Fruit fly (Drosophila melanogaster) whole organism, prepupa: ENCODE measurements around the gene CG3246.

Experiments
- Blimp-1 ChIP-seq: fragments of 200-800 bp; sonication (Bioruptor generic); optimal IDR thresholded peaks from 3 replicates; lab custom pipeline; 2017; ENCODE audit warnings: missing biosample characterization, missing genetic modification characterization, mild to moderate bottlenecking, moderate library complexity, missing genetic modification reagents
- CG10631 ChIP-seq: fragments of 200-800 bp; sonication (Bioruptor generic); optimal IDR thresholded peaks from 2 replicates; lab custom pipeline; 2016; ENCODE audit warnings: missing biosample characterization, missing genetic modification characterization
- CG10669 ChIP-seq: fragments of 200-800 bp; sonication (Bioruptor generic); optimal IDR thresholded peaks from 3 replicates; lab custom pipeline; 2018; ENCODE audit warnings: missing biosample characterization, mild to moderate bottlenecking, missing genetic modification characterization, moderate library complexity
- CG11294 ChIP-seq: fragments of 200-800 bp; sonication (Bioruptor generic); IDR thresholded peaks from 2 replicates; pipeline ENCODE4 v1.3.6; 2022; ENCODE audit warnings: missing biosample characterization, missing genetic modification characterization
- CG11762 ChIP-seq: fragments of 200-800 bp; sonication (Bioruptor generic); optimal IDR thresholded peaks from 3 replicates; lab custom pipeline; 2016; ENCODE audit warnings: missing biosample characterization, missing genetic modification characterization; ENCODE audit not compliant: insufficient read depth
- CG15336 ChIP-seq: fragments of 200-800 bp; sonication (Bioruptor generic); IDR thresholded peaks from 2 replicates; pipeline ENCODE4 v1.3.6; 2022; ENCODE audit warnings: missing biosample characterization, missing genetic modification characterization
- CG1621 ChIP-seq: fragments of 200-800 bp; sonication (Bioruptor generic); optimal IDR thresholded peaks from 3 replicates; lab custom pipeline; 2018; ENCODE audit warnings: missing biosample characterization, mild to moderate bottlenecking, missing genetic modification characterization
- CG16779 ChIP-seq: fragments of 200-800 bp; sonication (Bioruptor generic); optimal IDR thresholded peaks from 3 replicates; lab custom pipeline; 2017; ENCODE audit warnings: missing biosample characterization, mild to moderate bottlenecking, missing genetic modification characterization
- CG3032 ChIP-seq: fragments of 200-800 bp; optimal IDR thresholded peaks from 2 replicates; lab custom pipeline; 2019; ENCODE audit warnings: missing biosample characterization, mild to moderate bottlenecking, missing genetic modification characterization, moderate library complexity
- CG31627 ChIP-seq: fragments of 200-800 bp; sonication (Bioruptor generic); optimal IDR thresholded peaks from 3 replicates; lab custom pipeline; 2016; ENCODE audit warnings: missing biosample characterization, missing genetic modification characterization
- CG32006 ChIP-seq: fragments of 200-800 bp; sonication (Bioruptor generic); optimal IDR thresholded peaks from 3 replicates; lab custom pipeline; 2017; ENCODE audit warnings: missing biosample characterization, mild to moderate bottlenecking, missing genetic modification characterization
- CG3919 ChIP-seq: fragments of 200-800 bp; sonication (Bioruptor generic); optimal IDR thresholded peaks from 3 replicates; lab custom pipeline; 2016; ENCODE audit warnings: missing biosample characterization, missing genetic modification characterization
- CG4318 ChIP-seq: fragments of 200-800 bp; sonication (Bioruptor generic); optimal IDR thresholded peaks from 3 replicates; lab custom pipeline; 2017; ENCODE audit warnings: missing biosample characterization, mild to moderate bottlenecking, missing genetic modification characterization
- CG6163 ChIP-seq: fragments of 200-800 bp; sonication (Bioruptor generic); IDR thresholded peaks from 3 replicates; pipeline ENCODE4 v1.3.6; 2022; ENCODE audit warnings: missing biosample characterization, missing genetic modification characterization
- CG6276 ChIP-seq: fragments of 200-800 bp; sonication (Bioruptor generic); optimal IDR thresholded peaks from 2 replicates; lab custom pipeline; 2017; ENCODE audit warnings: missing biosample characterization, mild to moderate bottlenecking, missing genetic modification characterization
- CG6792 ChIP-seq: fragments of 200-800 bp; sonication (Bioruptor generic); optimal IDR thresholded peaks from 3 replicates; lab custom pipeline; 2016; ENCODE audit warnings: missing biosample characterization, missing genetic modification characterization
- CG6808 ChIP-seq: fragments of 200-800 bp; sonication (Bioruptor generic); optimal IDR thresholded peaks from 3 replicates; lab custom pipeline; 2017; ENCODE audit warnings: missing biosample characterization, missing genetic modification characterization, mild to moderate bottlenecking, moderate library complexity, missing genetic modification reagents
- CG6854 ChIP-seq: fragments of 200-800 bp; sonication (Bioruptor generic); optimal IDR thresholded peaks from 2 replicates; lab custom pipeline; 2017; ENCODE audit warnings: missing biosample characterization, mild to moderate bottlenecking, missing genetic modification characterization
- CG7368 ChIP-seq: fragments of 200-800 bp; sonication (Bioruptor generic); optimal IDR thresholded peaks from 3 replicates; lab custom pipeline; 2016; ENCODE audit warnings: missing biosample characterization, missing genetic modification characterization
- CG8319 ChIP-seq: fragments of 200-800 bp; sonication (Bioruptor generic); optimal IDR thresholded peaks from 3 replicates; lab custom pipeline; 2016; ENCODE audit warnings: missing biosample characterization, missing genetic modification characterization
- CG8632 ChIP-seq: fragments of 200-800 bp; sonication (Bioruptor generic); optimal IDR thresholded peaks from 3 replicates; lab custom pipeline; 2016; ENCODE audit warnings: missing biosample characterization, missing genetic modification characterization
- CG9139 ChIP-seq: fragments of 200-800 bp; sonication (Bioruptor generic); optimal IDR thresholded peaks from 3 replicates; lab custom pipeline; 2017; ENCODE audit warnings: missing biosample characterization, mild to moderate bottlenecking, missing genetic modification characterization
- Eip75B ChIP-seq: fragments of 200-800 bp; sonication (Bioruptor generic); optimal IDR thresholded peaks from 3 replicates; lab custom pipeline; 2016; ENCODE audit warnings: missing biosample characterization, missing genetic modification characterization
- Eip78C ChIP-seq: fragments of 200-800 bp; sonication (Bioruptor generic); peaks from one replicate; lab custom pipeline; 2016; ENCODE audit warnings: missing biosample characterization, missing genetic modification characterization
- Eip93F ChIP-seq: fragments of 200-800 bp; sonication (Bioruptor generic); optimal IDR thresholded peaks from 2 replicates; lab custom pipeline; 2016; ENCODE audit warnings: missing biosample characterization, mild to moderate bottlenecking, missing genetic modification characterization
- Ets96B ChIP-seq: fragments of 200-800 bp; optimal IDR thresholded peaks from 2 replicates; lab custom pipeline; 2019; ENCODE audit warnings: missing biosample characterization, mild to moderate bottlenecking, missing genetic modification characterization, moderate library complexity
- Gug ChIP-seq: fragments of 200-800 bp; sonication (Bioruptor generic); IDR thresholded peaks from 2 replicates; pipeline ENCODE4 v1.3.6; 2022; ENCODE audit warnings: missing biosample characterization, missing genetic modification characterization
- Hr38 ChIP-seq: sonication (Bioruptor generic); optimal IDR thresholded peaks from 2 replicates; lab custom pipeline; 2016; ENCODE audit warnings: missing biosample characterization, missing genetic modification characterization
- Hr39 ChIP-seq: fragments of 200-800 bp; sonication (Bioruptor generic); optimal IDR thresholded peaks from 2 replicates; lab custom pipeline; 2016; ENCODE audit warnings: missing biosample characterization, missing genetic modification characterization
- Hr4 ChIP-seq: fragments of 200-800 bp; sonication (Bioruptor generic); optimal IDR thresholded peaks from 3 replicates; lab custom pipeline; 2016; ENCODE audit warnings: missing biosample characterization, missing genetic modification characterization
- Lpt ChIP-seq: fragments of 200-800 bp; sonication (Bioruptor generic); optimal IDR thresholded peaks from 3 replicates; lab custom pipeline; 2016; ENCODE audit warnings: missing biosample characterization, missing genetic modification characterization
- Met ChIP-seq: fragments of 200-800 bp; sonication (Bioruptor generic); optimal IDR thresholded peaks from 3 replicates; lab custom pipeline; 2016; ENCODE audit warnings: missing biosample characterization, missing genetic modification characterization
- OdsH ChIP-seq: fragments of 200-800 bp; sonication (Bioruptor generic); optimal IDR thresholded peaks from 3 replicates; lab custom pipeline; 2016; ENCODE audit warnings: missing biosample characterization, missing genetic modification characterization
- Smox ChIP-seq: fragments of 200-800 bp; sonication (Bioruptor generic); optimal IDR thresholded peaks from 3 replicates; lab custom pipeline; 2016; ENCODE audit warnings: missing biosample characterization, missing genetic modification characterization
- Sox102F ChIP-seq: fragments of 200-800 bp; sonication (Bioruptor generic); optimal IDR thresholded peaks from 2 replicates; lab custom pipeline; 2016; ENCODE audit warnings: missing biosample characterization, mild to moderate bottlenecking, missing genetic modification characterization
- Sox14 ChIP-seq: fragments of 200-800 bp; sonication (Bioruptor generic); optimal IDR thresholded peaks from 3 replicates; lab custom pipeline; 2016; ENCODE audit warnings: missing biosample characterization, missing genetic modification characterization
- Sox15 ChIP-seq: fragments of 200-800 bp; sonication (Bioruptor generic); optimal IDR thresholded peaks from 3 replicates; lab custom pipeline; 2016; ENCODE audit warnings: missing biosample characterization, missing genetic modification characterization
- achi ChIP-seq: fragments of 200-800 bp; sonication (Bioruptor generic); optimal IDR thresholded peaks from 3 replicates; lab custom pipeline; 2016; ENCODE audit warnings: missing biosample characterization, missing genetic modification characterization
- cyc ChIP-seq: fragments of 200-800 bp; sonication (Bioruptor generic); optimal IDR thresholded peaks from 3 replicates; lab custom pipeline; 2016; ENCODE audit warnings: missing biosample characterization, missing genetic modification characterization
- dac ChIP-seq: fragments of 200-800 bp; sonication (Bioruptor generic); optimal IDR thresholded peaks from 2 replicates; lab custom pipeline; 2017; ENCODE audit warnings: missing biosample characterization, mild to moderate bottlenecking, missing genetic modification characterization
- dsx ChIP-seq: fragments of 200-800 bp; optimal IDR thresholded peaks from 3 replicates; lab custom pipeline; 2019; ENCODE audit warnings: missing biosample characterization, mild to moderate bottlenecking, missing genetic modification characterization, moderate library complexity; ENCODE audit not compliant: poor library complexity, severe bottlenecking
- eg ChIP-seq: fragments of 200-800 bp; sonication (Bioruptor generic); IDR thresholded peaks from 3 replicates; pipeline ENCODE4 v1.3.6; 2022; ENCODE audit warnings: missing biosample characterization, missing genetic modification characterization
- esn ChIP-seq: fragments of 200-800 bp; sonication (Bioruptor generic); optimal IDR thresholded peaks from 2 replicates; lab custom pipeline; 2016; ENCODE audit warnings: missing biosample characterization, mild to moderate bottlenecking, missing genetic modification characterization, moderate library complexity
- fd59A ChIP-seq: fragments of 200-800 bp; sonication (Bioruptor generic); optimal IDR thresholded peaks from 2 replicates; lab custom pipeline; 2017; ENCODE audit warnings: missing biosample characterization, mild to moderate bottlenecking, missing genetic modification characterization, missing genetic modification reagents
- fd85E ChIP-seq: fragments of 200-800 bp; sonication (Bioruptor generic); optimal IDR thresholded peaks from 3 replicates; lab custom pipeline; 2016; ENCODE audit warnings: missing biosample characterization, missing genetic modification characterization
- fkh ChIP-seq: fragments of 200-800 bp; sonication (Bioruptor generic); optimal IDR thresholded peaks from 3 replicates; lab custom pipeline; 2017; ENCODE audit warnings: missing biosample characterization, mild to moderate bottlenecking, missing genetic modification characterization, moderate library complexity
- lz ChIP-seq: fragments of 200-800 bp; sonication (Bioruptor generic); optimal IDR thresholded peaks from 3 replicates; lab custom pipeline; 2016; ENCODE audit warnings: missing biosample characterization, missing genetic modification characterization
- pdm3 ChIP-seq: fragments of 200-800 bp; sonication (Bioruptor generic); optimal IDR thresholded peaks from 3 replicates; lab custom pipeline; 2016; ENCODE audit warnings: missing biosample characterization, missing genetic modification characterization
- salr ChIP-seq, 2 experiments: fragments of 200-800 bp; sonication (Bioruptor generic); optimal IDR thresholded peaks; 3 replicates each; lab custom pipeline; 2016 to 2018; ENCODE audit warnings: missing biosample characterization in 2 of 2, missing genetic modification characterization in 2 of 2, mild to moderate bottlenecking in 1 of 2
- ss ChIP-seq, 2 experiments: fragments of 200-800 bp; sonication (Bioruptor generic); optimal IDR thresholded peaks; 2 replicates in 1 of 2; 3 replicates in 1 of 2; lab custom pipeline; 2017 to 2018; ENCODE audit warnings: mild to moderate bottlenecking in 2 of 2, missing biosample characterization in 2 of 2, missing genetic modification characterization in 2 of 2, moderate library complexity in 1 of 2
- svp ChIP-seq: fragments of 200-800 bp; sonication (Bioruptor generic); peaks from one replicate; lab custom pipeline; 2016; ENCODE audit warnings: missing biosample characterization, missing genetic modification characterization
- topi ChIP-seq: fragments of 200-800 bp; sonication (Bioruptor generic); optimal IDR thresholded peaks from 3 replicates; lab custom pipeline; 2016; ENCODE audit warnings: missing biosample characterization, missing genetic modification characterization
- vri ChIP-seq: fragments of 200-800 bp; sonication (Bioruptor generic); optimal IDR thresholded peaks from 3 replicates; lab custom pipeline; 2016; ENCODE audit warnings: missing biosample characterization, mild to moderate bottlenecking, missing genetic modification characterization

The CG3246 gene

DNA sequence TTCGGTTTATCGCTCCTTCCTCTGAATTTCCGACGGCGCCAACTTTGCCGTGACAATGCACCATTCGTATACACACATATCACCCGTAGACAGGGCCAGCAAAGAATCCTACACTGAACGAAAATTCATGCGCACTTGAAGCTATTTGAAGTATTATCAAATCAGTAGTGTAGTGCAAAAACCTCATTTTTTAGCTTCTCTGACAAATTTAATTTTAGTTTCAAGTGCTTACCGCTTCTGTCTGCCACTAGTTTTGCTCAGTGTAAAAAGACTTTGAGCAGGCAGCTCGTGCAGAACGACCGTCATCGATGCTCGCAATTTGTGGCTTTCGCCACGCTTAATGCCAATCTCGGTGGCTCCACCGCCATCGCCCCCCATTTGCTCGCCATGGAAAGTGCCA, 17.0 kb downstream of the CG3246 start:
- peak; percentile 71 for TF ChIP-seq dac (GFP tag; lab: Kevin White, UChicago)
- no peak for TF ChIP-seq CG6276 (GFP tag; lab: Kevin White, UChicago)
- peak; percentile 90 for TF ChIP-seq Eip78C
- TF ChIP-seq svp: no peak
- TF ChIP-seq lz: peak; percentile 66
- peak; percentile 68 for TF ChIP-seq CG11762 (GFP tag; lab: Kevin White, UChicago)
- peak; percentile 59 for TF ChIP-seq CG11294 (GFP tag; lab: Robert Waterston, UW)
- TF ChIP-seq Lpt: peak; percentile 76
- peak; percentile 73 for TF ChIP-seq Gug (GFP tag; lab: Robert Waterston, UW)
- TF ChIP-seq Eip75B (GFP tag; lab: Kevin White, UChicago): no peak
- peak; percentile 87 for TF ChIP-seq CG15336
- TF ChIP-seq Smox (GFP tag; lab: Kevin White, UChicago): no peak
- TF ChIP-seq CG6808 (GFP tag; lab: Kevin White, UChicago): no peak
- TF ChIP-seq Sox102F (GFP tag; lab: Kevin White, UChicago): no peak
- TF ChIP-seq ss (GFP tag; optimal IDR thresholded peaks at IDR 0.05; lab: Kevin White, UChicago): no peak
- TF ChIP-seq CG3919 (GFP tag; lab: Kevin White, UChicago): peak; percentile 84
- TF ChIP-seq fd59A (GFP tag; lab: Kevin White, UChicago): peak; percentile 58
- TF ChIP-seq CG10669 (GFP tag; lab: Kevin White, UChicago): no peak
- no peak for TF ChIP-seq Blimp-1
- no peak for TF ChIP-seq fkh (GFP tag; lab: Kevin White, UChicago)
- peak; percentile 74 for TF ChIP-seq CG1621
- peak; percentile 65 for TF ChIP-seq Met
- peak; percentile 72 for TF ChIP-seq CG31627 (GFP tag; lab: Kevin White, UChicago)
- peak; percentile 62 for TF ChIP-seq topi (GFP tag; lab: Kevin White, UChicago)
- TF ChIP-seq Eip93F (GFP tag; lab: Kevin White, UChicago): no peak
- TF ChIP-seq CG4318: no peak
- TF ChIP-seq CG8632 (GFP tag; lab: Kevin White, UChicago): no peak
- no peak for TF ChIP-seq CG10631
- TF ChIP-seq CG9139 (GFP tag; lab: Kevin White, UChicago): no peak
- TF ChIP-seq Ets96B (tag; lab: Kevin White, UChicago): peak; percentile 71
- peak; percentile 44 for TF ChIP-seq CG16779
- peak; percentile 72 for TF ChIP-seq cyc (GFP tag; lab: Kevin White, UChicago)
- TF ChIP-seq dsx: no peak
- TF ChIP-seq eg: peak; percentile 85
- peak; percentile 77 for TF ChIP-seq Sox14 (GFP tag; lab: Kevin White, UChicago)
- peak; percentile 46 for TF ChIP-seq Sox15 (GFP tag; lab: Kevin White, UChicago)
- TF ChIP-seq Hr4 (GFP tag; lab: Kevin White, UChicago): no peak
- peak; percentile 55 for TF ChIP-seq CG6792
- peak; percentile 64 for TF ChIP-seq CG3032 (tag; lab: Kevin White, UChicago)
- TF ChIP-seq CG8319 (GFP tag; lab: Kevin White, UChicago): no peak
- no peak for TF ChIP-seq Hr38 (GFP tag; lab: Kevin White, UChicago)
- peak; percentile 8 for TF ChIP-seq CG6854
- peak; percentile 68 for TF ChIP-seq CG7368 (GFP tag; lab: Kevin White, UChicago)
- TF ChIP-seq salr (GFP tag; optimal IDR thresholded peaks at IDR 0.05; lab: Kevin White, UChicago): peak in 1 of 2 experiments; percentile 69
- TF ChIP-seq Hr39: peak; percentile 77
- peak; percentile 81 for TF ChIP-seq OdsH
- TF ChIP-seq achi (GFP tag; lab: Kevin White, UChicago): peak; percentile 76
- peak; percentile 28 for TF ChIP-seq vri (GFP tag; lab: Kevin White, UChicago)
- TF ChIP-seq CG6163 (GFP tag; lab: Robert Waterston, UW): peak; percentile 93
- no peak for TF ChIP-seq pdm3
- peak; percentile 66 for TF ChIP-seq esn (GFP tag; lab: Kevin White, UChicago)
- TF ChIP-seq fd85E (GFP tag; lab: Kevin White, UChicago): no peak
- no peak for TF ChIP-seq CG32006 (GFP tag; lab: Kevin White, UChicago)
